Worm (Caenorhabditis elegans) whole organism, late embryonic: ENCODE measurements around the gene F08F3.6.

Source experiments
- C08G9.2 ChIP-seq: sonication (generic microtip); optimal IDR thresholded peaks from 2 replicates; lab custom pipeline; 2016; ENCODE audit warnings: mild to moderate bottlenecking, missing genetic modification characterization, moderate library complexity, missing compliant biosample characterization
- C38D4.7 ChIP-seq: fragments of 200-800 bp; sonication (Bioruptor generic); optimal IDR thresholded peaks from 2 replicates; lab custom pipeline; 2018; ENCODE audit warnings: mild to moderate bottlenecking, missing genetic modification characterization, moderate library complexity, missing compliant biosample characterization
- K02D7.2 ChIP-seq: sonication (generic microtip); optimal IDR thresholded peaks from 2 replicates; lab custom pipeline; 2017; ENCODE audit warnings: mild to moderate bottlenecking, missing genetic modification characterization, missing compliant biosample characterization
- T23F11.4 ChIP-seq: fragments of 200-800 bp; sonication (Bioruptor generic); optimal IDR thresholded peaks from 2 replicates; lab custom pipeline; 2018; ENCODE audit warnings: mild to moderate bottlenecking, missing genetic modification characterization, missing compliant biosample characterization
- ahr-1 ChIP-seq: sonication (generic microtip); optimal IDR thresholded peaks from 2 replicates; lab custom pipeline; 2016; ENCODE audit warnings: missing genetic modification characterization, missing compliant biosample characterization
- ceh-18 ChIP-seq: sonication (generic microtip); optimal IDR thresholded peaks from 2 replicates; lab custom pipeline; 2016; ENCODE audit warnings: missing genetic modification characterization, missing compliant biosample characterization
- ceh-2 ChIP-seq: sonication (generic microtip); optimal IDR thresholded peaks from 2 replicates; lab custom pipeline; 2016; ENCODE audit warnings: missing genotype, missing genetic modification characterization, missing compliant biosample characterization
- ceh-24 ChIP-seq: sonication (generic microtip); optimal IDR thresholded peaks from 2 replicates; lab custom pipeline; 2016; ENCODE audit warnings: mild to moderate bottlenecking, missing genetic modification characterization, missing compliant biosample characterization
- ceh-31 ChIP-seq: sonication (generic microtip); optimal IDR thresholded peaks from 2 replicates; lab custom pipeline; 2016; ENCODE audit warnings: missing genetic modification characterization, missing compliant biosample characterization
- ceh-34 ChIP-seq: sonication (generic microtip); optimal IDR thresholded peaks from 2 replicates; lab custom pipeline; 2016; ENCODE audit warnings: mild to moderate bottlenecking, missing genetic modification characterization, missing compliant biosample characterization
- ceh-45 ChIP-seq: fragments of 200-800 bp; sonication (Bioruptor generic); IDR thresholded peaks from 2 replicates; pipeline ENCODE4 v1.3.6; 2022; ENCODE audit warnings: missing genetic modification reagents, missing genetic modification characterization, missing compliant biosample characterization
- ceh-6 ChIP-seq: fragments of 200-800 bp; sonication (Bioruptor generic); optimal IDR thresholded peaks from 2 replicates; lab custom pipeline; 2018; ENCODE audit warnings: mild to moderate bottlenecking, missing genetic modification characterization, missing compliant biosample characterization
- che-1 ChIP-seq: sonication (generic microtip); optimal IDR thresholded peaks from 2 replicates; lab custom pipeline; 2016; ENCODE audit warnings: mild to moderate bottlenecking, missing genetic modification characterization, missing compliant biosample characterization
- dmd-4 ChIP-seq: sonication (generic microtip); optimal IDR thresholded peaks from 2 replicates; lab custom pipeline; 2016; ENCODE audit warnings: borderline replicate concordance, missing genetic modification characterization, missing compliant biosample characterization
- elt-2 ChIP-seq: sonication (generic microtip); optimal IDR thresholded peaks from 2 replicates; lab custom pipeline; 2016; ENCODE audit warnings: missing genetic modification reagents, missing genetic modification characterization, missing compliant biosample characterization
- fkh-6 ChIP-seq: sonication (generic microtip); optimal IDR thresholded peaks from 2 replicates; lab custom pipeline; 2016; ENCODE audit warnings: missing genetic modification characterization, missing compliant biosample characterization
- hlh-13 ChIP-seq: fragments of 200-800 bp; sonication (Bioruptor generic); optimal IDR thresholded peaks from 2 replicates; lab custom pipeline; 2018; ENCODE audit warnings: mild to moderate bottlenecking, missing genetic modification characterization, missing compliant biosample characterization
- hlh-8 ChIP-seq: sonication (generic microtip); optimal IDR thresholded peaks from 2 replicates; lab custom pipeline; 2016; ENCODE audit warnings: missing genotype, missing genetic modification characterization, missing compliant biosample characterization
- madf-2 ChIP-seq: sonication (generic microtip); optimal IDR thresholded peaks from 2 replicates; lab custom pipeline; 2017; ENCODE audit warnings: missing genetic modification characterization, missing compliant biosample characterization
- nfya-1 ChIP-seq: sonication (generic microtip); optimal IDR thresholded peaks from 2 replicates; lab custom pipeline; 2017; ENCODE audit warnings: missing genetic modification characterization, mild to moderate bottlenecking, missing compliant biosample characterization, antibody characterized with exemption, moderate library complexity
- nhr-11 ChIP-seq: fragments of 150-350 bp; optimal IDR thresholded peaks from 2 replicates; lab custom pipeline; 2014; ENCODE audit warnings: missing biosample characterization, missing genetic modification characterization
- nhr-232 ChIP-seq: sonication (generic microtip); optimal IDR thresholded peaks from 2 replicates; lab custom pipeline; 2016; ENCODE audit warnings: missing genetic modification characterization, missing compliant biosample characterization
- pat-9 ChIP-seq: fragments of 200-800 bp; sonication (Bioruptor generic); optimal IDR thresholded peaks from 2 replicates; lab custom pipeline; 2018; ENCODE audit warnings: mild to moderate bottlenecking, missing genetic modification characterization, moderate library complexity, missing compliant biosample characterization
- pha-4 ChIP-seq: fragments of 150-350 bp; optimal IDR thresholded peaks from 2 replicates; lab custom pipeline; 2018; ENCODE audit warnings: missing biosample characterization, missing genetic modification reagents, missing genetic modification characterization
- pqm-1 ChIP-seq: sonication (generic microtip); optimal IDR thresholded peaks from 2 replicates; lab custom pipeline; 2016; ENCODE audit warnings: missing genetic modification characterization, missing compliant biosample characterization
- pros-1 ChIP-seq: fragments of 150-350 bp; optimal IDR thresholded peaks from 2 replicates; lab custom pipeline; 2014; ENCODE audit warnings: missing biosample characterization, missing genetic modification reagents, missing genetic modification characterization
- ref-2 ChIP-seq: sonication (generic microtip); optimal IDR thresholded peaks from 2 replicates; lab custom pipeline; 2016; ENCODE audit warnings: missing genetic modification characterization, missing compliant biosample characterization
- sdc-2 ChIP-seq: sonication (generic microtip); optimal IDR thresholded peaks from 2 replicates; lab custom pipeline; 2016; ENCODE audit warnings: missing genotype, missing genetic modification characterization, missing compliant biosample characterization
- sox-2 ChIP-seq: fragments of 200-800 bp; sonication (Bioruptor generic); IDR thresholded peaks from 2 replicates; pipeline ENCODE4 v1.3.6; 2022; ENCODE audit warnings: missing genetic modification reagents, missing genetic modification characterization, missing compliant biosample characterization
- sox-4 ChIP-seq: sonication (generic microtip); optimal IDR thresholded peaks from 2 replicates; lab custom pipeline; 2017; ENCODE audit warnings: mild to moderate bottlenecking, missing genetic modification characterization, inconsistent platforms, missing compliant biosample characterization
- syd-9 ChIP-seq: sonication (generic microtip); optimal IDR thresholded peaks from 2 replicates; lab custom pipeline; 2016; ENCODE audit warnings: mild to moderate bottlenecking, missing genetic modification characterization, moderate library complexity, missing compliant biosample characterization
- tbx-2 ChIP-seq: sonication (generic microtip); optimal IDR thresholded peaks from 2 replicates; lab custom pipeline; 2016; ENCODE audit warnings: missing genetic modification characterization, missing compliant biosample characterization
- tbx-7 ChIP-seq: sonication (generic microtip); optimal IDR thresholded peaks from 2 replicates; lab custom pipeline; 2016; ENCODE audit warnings: missing genotype, missing genetic modification characterization, missing compliant biosample characterization
- unc-3 ChIP-seq, 2 experiments: fragments of 200-800 bp in 1 of 2; sonication (Bioruptor generic) in 1 of 2; sonication (generic microtip) in 1 of 2; conservative IDR thresholded peaks in 1 of 2; optimal IDR thresholded peaks in 1 of 2; 2 replicates each; pipeline versions ENCODE4 v1.3.6 to Lab custom; 2016 to 2022; ENCODE audit warnings: missing compliant biosample characterization in 2 of 2, missing genetic modification characterization in 2 of 2, missing genetic modification reagents in 1 of 2

Gene F08F3.6

ce11 chrV:5453615-5454014 is 33.7 kb upstream of the F08F3.6 start, which contains the start of gene glc-3:
Gene glc-3, minus strand, starts transcription at chrV:5453715.
- no peak for TF ChIP-seq syd-9
- TF ChIP-seq pros-1 (tag; lab: Kevin White, UChicago), result no peak
- no peak for TF ChIP-seq tbx-2 (tag; lab: Kevin White, UChicago)
- TF ChIP-seq nhr-11, result no peak
- no peak for TF ChIP-seq pqm-1

DNA sequence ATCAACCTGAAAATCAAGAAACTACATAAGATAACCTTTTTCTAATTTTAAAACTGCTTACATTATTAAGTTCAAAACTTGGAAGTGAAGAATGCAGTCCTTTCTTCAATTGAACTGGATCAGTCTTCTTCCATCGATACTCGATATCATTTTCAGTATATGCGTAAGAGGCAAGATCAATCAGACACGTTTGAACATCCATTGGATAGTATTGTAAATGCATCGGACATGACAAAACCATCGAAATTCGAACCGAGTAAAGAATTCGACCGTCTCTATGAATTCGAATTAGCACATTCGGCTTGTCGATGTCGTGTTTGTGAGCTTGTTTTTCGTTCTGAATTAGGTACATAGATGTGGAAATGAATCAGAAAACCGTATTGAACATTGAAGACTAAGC is 30.9 kb upstream of the F08F3.6 start:
- TF ChIP-seq elt-2 (tag; lab: Kevin White, UChicago), result no peak
- no peak for TF ChIP-seq ref-2 (tag; lab: Kevin White, UChicago)
- no peak for TF ChIP-seq madf-2 (tag; lab: Kevin White, UChicago)
- TF ChIP-seq hlh-8, result no peak
- TF ChIP-seq T23F11.4 (GFP tag; lab: Kevin White, UChicago), result no peak
- TF ChIP-seq nhr-11, result no peak
- TF ChIP-seq sdc-2, result no peak
- no peak for TF ChIP-seq K02D7.2 (tag; lab: Kevin White, UChicago)
- no peak for TF ChIP-seq dmd-4 (tag; lab: Kevin White, UChicago)
- no peak for TF ChIP-seq pat-9 (tag; lab: Kevin White, UChicago)
- TF ChIP-seq ceh-18 (tag; lab: Kevin White, UChicago), result no peak
- TF ChIP-seq pqm-1, result no peak
- TF ChIP-seq C38D4.7 (GFP tag; lab: Kevin White, UChicago), result no peak
- no peak for TF ChIP-seq C08G9.2
- no peak for TF ChIP-seq tbx-7 (tag; lab: Kevin White, UChicago)
- no peak for TF ChIP-seq ahr-1
- TF ChIP-seq pha-4 (tag; lab: Kevin White, UChicago), result no peak
- TF ChIP-seq ceh-6 (GFP tag; lab: Kevin White, UChicago), result no peak
- TF ChIP-seq, all 69 proteins: peak for 0

DNA sequence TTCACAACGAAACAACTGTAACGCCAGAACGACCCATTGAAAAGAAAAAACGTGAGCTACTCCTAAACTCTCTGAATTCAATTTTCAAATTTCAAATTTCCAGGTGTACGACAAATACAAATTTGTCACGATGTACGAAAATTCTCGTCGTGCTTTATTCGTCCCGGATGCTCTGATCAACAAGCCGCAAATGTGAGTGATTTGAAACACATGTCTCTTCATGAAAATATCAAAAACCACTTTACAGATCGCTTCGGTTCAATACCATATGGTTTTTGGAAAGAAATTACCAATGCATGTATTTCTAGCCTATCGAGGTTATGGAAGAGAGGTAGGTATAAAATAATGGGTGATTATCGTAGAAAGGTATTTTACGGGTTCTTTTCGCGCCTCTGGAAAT is 27.2 kb upstream of the F08F3.6 start:
- TF ChIP-seq che-1 (tag; lab: Kevin White, UChicago) (no peak), elt-2 (tag; lab: Kevin White, UChicago) (no peak), pqm-1 (no peak), ceh-31 (tag; lab: Kevin White, UChicago) (no peak)

DNA sequence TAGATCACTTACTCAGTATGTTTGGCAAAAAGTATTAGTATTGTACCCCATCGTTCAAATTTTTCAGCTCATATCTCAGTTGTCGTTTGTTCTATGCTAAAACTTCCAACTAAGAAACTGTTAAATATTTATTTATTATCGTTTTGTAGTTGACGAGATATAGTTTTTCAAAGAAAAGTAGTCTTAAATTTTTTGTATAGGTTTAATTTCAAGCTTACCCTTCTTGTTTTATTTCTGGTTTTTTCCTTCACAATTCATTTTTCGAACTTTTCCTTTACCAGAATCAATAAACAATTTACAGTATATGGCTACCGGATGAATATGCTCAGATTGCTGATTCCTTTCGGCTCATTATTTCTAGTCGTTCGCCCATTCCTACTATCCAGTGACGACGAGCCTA is 26.0 kb upstream of the F08F3.6 start, which contains the start of gene F08F3.1:
Gene F08F3.1, plus strand, starts transcription at position 301 of the 400 bp plus-strand sequence.
- TF ChIP-seq sox-4 (no peak), sdc-2 (no peak), fkh-6 (tag; lab: Kevin White, UChicago) (no peak), unc-3 (GFP tag; conservative IDR thresholded peaks at IDR 0.05; lab: Robert Waterston, UW) (no peak), unc-3 (tag; optimal IDR thresholded peaks at IDR 0.05; lab: Kevin White, UChicago) (no peak), hlh-8 (no peak), T23F11.4 (GFP tag; lab: Kevin White, UChicago) (no peak), ceh-24 (tag; lab: Kevin White, UChicago) (no peak), ceh-18 (tag; lab: Kevin White, UChicago) (no peak)

DNA sequence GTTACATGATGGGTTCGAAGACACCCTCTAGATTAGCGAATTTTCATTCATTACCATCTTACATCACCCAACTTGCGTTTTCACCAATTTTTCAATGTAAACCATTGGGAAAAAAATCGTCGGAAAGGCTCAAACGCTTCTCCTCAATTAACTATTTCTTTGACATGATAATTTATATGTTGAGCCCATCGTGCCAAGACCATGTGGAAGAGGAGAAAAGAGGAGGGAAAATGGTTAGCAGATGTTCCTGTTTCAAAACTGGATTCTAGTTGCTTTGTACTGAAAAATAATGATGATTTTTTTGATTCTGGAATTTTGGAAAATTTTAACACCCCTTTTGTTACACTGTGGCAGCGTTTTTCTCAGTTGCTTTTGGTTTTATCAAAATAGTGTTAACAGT is 24.2 kb upstream of the F08F3.6 start:
- TF ChIP-seq ceh-2 (tag; lab: Kevin White, UChicago) (no peak), sox-2 (GFP tag; lab: Robert Waterston, UW) (no peak), ceh-34 (no peak), nfya-1 (tag; lab: Kevin White, UChicago) (no peak), hlh-13 (GFP tag; lab: Kevin White, UChicago) (no peak), nhr-232 (tag; lab: Kevin White, UChicago) (no peak), ref-2 (tag; lab: Kevin White, UChicago) (no peak), ceh-24 (tag; lab: Kevin White, UChicago) (no peak), ceh-45 (GFP tag; lab: Robert Waterston, UW) (no peak), tbx-2 (tag; lab: Kevin White, UChicago) (no peak)
